Fruit fly (Drosophila melanogaster): ENCODE data around the gene CG5111.

The CG5111 gene

DNA sequence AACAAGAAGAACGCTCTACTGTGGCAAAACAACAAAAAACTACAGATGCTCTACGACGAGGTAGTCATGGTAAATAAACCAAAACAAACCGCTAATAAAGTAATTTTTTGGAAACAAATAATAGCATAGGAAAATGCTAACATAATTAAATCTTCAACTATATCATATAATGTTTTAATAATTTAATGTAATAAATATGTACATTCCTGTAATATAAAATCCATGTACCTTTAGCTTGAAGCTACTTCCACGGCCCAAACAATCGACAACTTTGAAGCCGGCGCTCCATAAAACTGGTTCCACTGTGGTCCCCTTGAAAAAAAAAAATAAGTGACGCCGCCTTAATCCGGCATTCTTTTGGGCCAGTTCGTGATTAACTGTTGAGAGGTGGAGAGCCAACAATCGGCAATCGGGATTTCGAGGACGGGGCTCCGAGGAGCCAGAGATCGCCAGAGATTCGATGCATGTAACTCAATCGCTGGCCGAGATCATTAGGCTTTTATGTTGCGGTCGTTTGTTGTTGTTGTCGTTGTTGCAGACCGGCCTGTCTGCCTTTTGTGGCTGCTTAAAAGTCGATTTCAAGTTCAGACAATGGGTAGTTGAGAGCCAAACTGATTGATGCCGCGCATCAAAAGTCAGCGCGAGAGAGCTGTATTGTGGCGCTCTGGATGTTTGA, 43.3 kb upstream of the CG5111 start (continued):
- TF ChIP-seq hb (GFP tag; IDR thresholded peaks at IDR 0.05; ENCODE audit: partially characterized antibody) (no peak), bigmax (GFP tag; optimal IDR thresholded peaks at IDR 0.05) (no peak), E2f2 (GFP tag; IDR thresholded peaks at IDR 0.05) (peak; percentile 45), CG17829 (tag; optimal IDR thresholded peaks at IDR 0.05) (peak; percentile 39), ase (GFP tag; IDR thresholded peaks at IDR 0.05) (no peak), cwo (GFP tag; optimal IDR thresholded peaks at IDR 0.05) (peak; percentile 51), kni (GFP tag; optimal IDR thresholded peaks at IDR 0.05) (peak; percentile 2), H15 (GFP tag; IDR thresholded peaks at IDR 0.05) (peak; percentile 40; the same call in 1 of the 3 replicates), ab (GFP tag; optimal IDR thresholded peaks at IDR 0.05) (no peak), Fer1 (GFP tag; optimal IDR thresholded peaks at IDR 0.05) (peak; percentile 61), Xbp1 (GFP tag; optimal IDR thresholded peaks at IDR 0.05) (peak; percentile 21), cg (GFP tag; optimal IDR thresholded peaks at IDR 0.05) (no peak), CG31441 (GFP tag; IDR thresholded peaks at IDR 0.05) (peak; percentile 48; the same call in 1 of the 2 replicates), prd (optimal IDR thresholded peaks at IDR 0.05) (no peak), prd (GFP tag; IDR thresholded peaks at IDR 0.05) (peak; percentile 56; the same call in 1 of the 3 replicates), sisA (GFP tag; IDR thresholded peaks at IDR 0.05) (no peak), pho (GFP tag; optimal IDR thresholded peaks at IDR 0.05) (no peak), CG1233 (GFP tag; optimal IDR thresholded peaks at IDR 0.05) (peak; percentile 56), CG9932 (GFP tag; IDR thresholded peaks at IDR 0.05) (peak; percentile 76), vnd (GFP tag; IDR thresholded peaks at IDR 0.05; ENCODE audit: partially characterized antibody) (no peak), gsb-n (tag; optimal IDR thresholded peaks at IDR 0.05) (no peak), CG8924 (tag; optimal IDR thresholded peaks at IDR 0.05) (peak; percentile 49), CG10274 (GFP tag; optimal IDR thresholded peaks at IDR 0.05) (peak; percentile 28), CG7963 (GFP tag; IDR thresholded peaks at IDR 0.05; ENCODE audit: partially characterized antibody) (no peak), row (GFP tag; IDR thresholded peaks at IDR 0.05) (peak; percentile 73), HHEX (GFP tag; optimal IDR thresholded peaks at IDR 0.05) (peak; percentile 24), CG13894 (tag; optimal IDR thresholded peaks at IDR 0.05) (no peak), sima (GFP tag; optimal IDR thresholded peaks at IDR 0.05) (no peak), lbe (GFP tag; optimal IDR thresholded peaks at IDR 0.05) (peak; percentile 80), yki (optimal IDR thresholded peaks at IDR 0.05) (no peak), CG17912 (GFP tag; optimal IDR thresholded peaks at IDR 0.05) (no peak), crc (GFP tag; optimal IDR thresholded peaks at IDR 0.05) (no peak), D (optimal IDR thresholded peaks at IDR 0.05) (no peak), D (GFP tag; optimal IDR thresholded peaks at IDR 0.05) (no peak), Fer3 (tag; optimal IDR thresholded peaks at IDR 0.05) (peak; percentile 61), CG18619 (GFP tag; optimal IDR thresholded peaks at IDR 0.05) (peak; percentile 2), gce (GFP tag; IDR thresholded peaks at IDR 0.05) (no peak), Ptx1 (GFP tag; IDR thresholded peaks at IDR 0.05) (peak; percentile 64), luna (GFP tag; optimal IDR thresholded peaks at IDR 0.05) (no peak), CG15601 (tag; optimal IDR thresholded peaks at IDR 0.05) (peak; percentile 15), Dip2 (GFP tag; IDR thresholded peaks at IDR 0.05) (no peak), Drgx (GFP tag; IDR thresholded peaks at IDR 0.05) (peak; percentile 90), CG14014 (GFP tag; IDR thresholded peaks at IDR 0.05) (peak; percentile 54; the same call in 1 of the 2 replicates), pan (optimal IDR thresholded peaks at IDR 0.05) (no peak), pan (GFP tag; optimal IDR thresholded peaks at IDR 0.05 in 1 of 2, IDR thresholded peaks at IDR 0.05 in 1 of 2) (peak in 1 of 2 experiments; percentile 58), CG31224 (GFP tag; IDR thresholded peaks at IDR 0.05) (0 out of 2 replicates have a peak, but pooled peaks have one; percentile 19), ken (GFP tag; IDR thresholded peaks at IDR 0.05) (no peak), wor (GFP tag; IDR thresholded peaks at IDR 0.05) (no peak), tap (tag; optimal IDR thresholded peaks at IDR 0.05) (peak; percentile 42), B-H1 (GFP tag; IDR thresholded peaks at IDR 0.05) (peak; percentile 29; the same call in 1 of the 3 replicates), CG13775 (GFP tag; optimal IDR thresholded peaks at IDR 0.05) (peak; percentile 7)

All from whole organism, embryonic.